Worm (Caenorhabditis elegans): ENCODE measurements around the gene srab-9.

- TF ChIP-seq nhr-232 (tag; optimal IDR thresholded peaks at IDR 0.05) = no peak
- TF ChIP-seq fax-1 (tag; optimal IDR thresholded peaks at IDR 0.05) = no peak
- TF ChIP-seq tbx-2 (tag; optimal IDR thresholded peaks at IDR 0.05) = no peak
- no peak for TF ChIP-seq che-1 (tag; optimal IDR thresholded peaks at IDR 0.05)
- no peak for TF ChIP-seq unc-86 (tag; optimal IDR thresholded peaks at IDR 0.05)
- no peak for TF ChIP-seq unc-3 (GFP tag; conservative IDR thresholded peaks at IDR 0.05)
- no peak for TF ChIP-seq unc-3 (tag; optimal IDR thresholded peaks at IDR 0.05)
- TF ChIP-seq sdc-2 (tag; optimal IDR thresholded peaks at IDR 0.05) = no peak
Observed at ce11 chrV:3100527-3100926, 40.6 kb downstream of the srab-9 start.
